Worm (Caenorhabditis elegans): Measurements from ENCODE around the gene slc-36.1.

DNA sequence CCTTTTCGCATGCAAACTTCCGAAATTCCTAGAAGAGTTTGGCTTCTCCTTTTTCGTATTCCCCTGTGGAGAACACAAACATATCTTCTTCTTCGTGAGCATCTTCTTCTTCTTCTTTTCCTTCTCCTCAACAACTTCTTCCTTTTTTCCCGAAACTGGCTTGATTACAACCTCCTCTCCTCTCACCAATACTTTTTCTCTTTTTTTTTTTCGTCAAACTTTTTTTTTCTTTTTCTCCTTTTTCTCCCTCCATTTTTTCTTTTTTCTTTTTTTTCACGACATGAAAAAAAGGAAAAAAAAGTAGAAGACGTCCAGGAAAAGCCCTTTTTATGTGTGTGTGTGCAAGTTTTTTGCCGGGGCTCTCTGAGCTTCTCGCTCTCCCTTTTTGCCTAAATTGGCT is 36.4 kb upstream of the slc-36.1 start:
- TF ChIP-seq ceh-14 (tag; optimal IDR thresholded peaks at IDR 0.05) (no peak), hlh-6 (tag; optimal IDR thresholded peaks at IDR 0.05) (no peak), hlh-13 (GFP tag; optimal IDR thresholded peaks at IDR 0.05) (no peak), tbx-2 (tag; optimal IDR thresholded peaks at IDR 0.05) (no peak), ceh-18 (tag; optimal IDR thresholded peaks at IDR 0.05) (no peak), ztf-16 (tag; optimal IDR thresholded peaks at IDR 0.05) (no peak), zip-5 (tag; optimal IDR thresholded peaks at IDR 0.05) (no peak), elt-2 (tag; optimal IDR thresholded peaks at IDR 0.05) (no peak), fkh-10 (GFP tag; optimal IDR thresholded peaks at IDR 0.05) (no peak), tbx-7 (tag; optimal IDR thresholded peaks at IDR 0.05) (no peak)

Measured in whole organism, late embryonic.